Worm (Caenorhabditis elegans) whole organism, young adult: Measurements from ENCODE around the gene F13H8.3.

Experiments
- B0019.2 ChIP-seq: fragments of 200-800 bp; sonication (Bioruptor generic); conservative IDR thresholded peaks from 2 replicates; pipeline ENCODE4 v1.3.6; 2022; ENCODE audit warnings: missing genetic modification reagents, missing genetic modification characterization, missing compliant biosample characterization
- B0035.1 ChIP-seq: sonication (generic microtip); optimal IDR thresholded peaks from 2 replicates; lab custom pipeline; 2016; ENCODE audit warnings: missing genetic modification characterization, mild to moderate bottlenecking, missing compliant biosample characterization, missing genotype, missing genetic modification reagents
- B0261.1 ChIP-seq: sonication (generic microtip); optimal IDR thresholded peaks from 2 replicates; lab custom pipeline; 2016; ENCODE audit warnings: mild to moderate bottlenecking, missing genetic modification characterization, moderate library complexity, missing compliant biosample characterization
- C06A6.2 ChIP-seq: fragments of 200-800 bp; sonication (Bioruptor generic); conservative IDR thresholded peaks from 2 replicates; pipeline ENCODE4 v1.3.6; 2022; ENCODE audit warnings: missing genetic modification characterization, missing compliant biosample characterization
- D2030.7 ChIP-seq: fragments of 200-800 bp; sonication (Bioruptor generic); IDR thresholded peaks from 2 replicates; pipeline ENCODE4 v1.3.6; 2022; ENCODE audit warnings: missing genetic modification reagents, missing genetic modification characterization, missing compliant biosample characterization
- F22D6.2 ChIP-seq: sonication (generic microtip); optimal IDR thresholded peaks from 2 replicates; lab custom pipeline; 2016; ENCODE audit warnings: mild to moderate bottlenecking, missing genetic modification characterization, missing compliant biosample characterization
- F37B4.10 ChIP-seq: fragments of 200-800 bp; sonication (Bioruptor generic); IDR thresholded peaks from 2 replicates; pipeline ENCODE4 v1.3.6; 2022; ENCODE audit warnings: missing genetic modification characterization, missing compliant biosample characterization
- F55B11.4 ChIP-seq: sonication (generic microtip); optimal IDR thresholded peaks from 2 replicates; lab custom pipeline; 2016; ENCODE audit warnings: missing compliant biosample characterization, missing genetic modification characterization, borderline replicate concordance; ENCODE audit not compliant: insufficient read depth
- K12H6.12 ChIP-seq: fragments of 200-800 bp; sonication (Bioruptor generic); optimal IDR thresholded peaks from 2 replicates; lab custom pipeline; 2018; ENCODE audit warnings: mild to moderate bottlenecking, missing genetic modification characterization, missing compliant biosample characterization
- T26A5.8 ChIP-seq: sonication (generic microtip); optimal IDR thresholded peaks from 2 replicates; lab custom pipeline; 2016; ENCODE audit warnings: missing genetic modification characterization, missing compliant biosample characterization
- Y67H2A.10 ChIP-seq: fragments of 200-800 bp; sonication (Bioruptor generic); conservative IDR thresholded peaks from 2 replicates; pipeline ENCODE4 v1.3.6; 2022; ENCODE audit warnings: missing genetic modification reagents, missing genetic modification characterization, missing compliant biosample characterization
- ZK185.1 ChIP-seq: sonication (generic microtip); optimal IDR thresholded peaks from 2 replicates; lab custom pipeline; 2016; ENCODE audit warnings: mild to moderate bottlenecking, missing genetic modification characterization, missing compliant biosample characterization; ENCODE audit not compliant: poor library complexity, severe bottlenecking
- akir-1 ChIP-seq: fragments of 200-800 bp; sonication (Bioruptor generic); optimal IDR thresholded peaks from 2 replicates; lab custom pipeline; 2018; ENCODE audit warnings: mild to moderate bottlenecking, missing genetic modification characterization, moderate library complexity, missing compliant biosample characterization
- aptf-3 ChIP-seq: fragments of 200-800 bp; sonication (Bioruptor generic); IDR thresholded peaks from 2 replicates; pipeline ENCODE4 v1.3.6; 2022; ENCODE audit warnings: missing genetic modification characterization, missing compliant biosample characterization
- athp-1 ChIP-seq: sonication (generic microtip); optimal IDR thresholded peaks from 2 replicates; lab custom pipeline; 2017; ENCODE audit warnings: mild to moderate bottlenecking, missing genetic modification characterization, missing compliant biosample characterization
- attf-3 ChIP-seq: fragments of 200-800 bp; sonication (Bioruptor generic); conservative IDR thresholded peaks from 2 replicates; pipeline ENCODE4 v1.3.6; 2022; ENCODE audit warnings: missing genetic modification reagents, missing genetic modification characterization, missing compliant biosample characterization
- bed-1 ChIP-seq: fragments of 200-800 bp; sonication (Bioruptor generic); IDR thresholded peaks from 2 replicates; pipeline ENCODE4 v1.3.6; 2022; ENCODE audit warnings: missing genetic modification reagents, missing genetic modification characterization, missing compliant biosample characterization
- ccch-3 ChIP-seq: fragments of 200-800 bp; sonication (Bioruptor generic); optimal IDR thresholded peaks from 2 replicates; lab custom pipeline; 2018; ENCODE audit warnings: mild to moderate bottlenecking, missing genetic modification characterization, missing compliant biosample characterization
- ceh-100 ChIP-seq: fragments of 200-800 bp; sonication (Bioruptor generic); IDR thresholded peaks from 2 replicates; pipeline ENCODE4 v1.3.6; 2022; ENCODE audit warnings: missing genetic modification reagents, missing genetic modification characterization, missing compliant biosample characterization
- chd-7 ChIP-seq: sonication (generic microtip); optimal IDR thresholded peaks from 2 replicates; lab custom pipeline; 2016; ENCODE audit warnings: mild to moderate bottlenecking, missing genetic modification characterization, moderate library complexity, missing compliant biosample characterization
- dpff-1 ChIP-seq: sonication (generic microtip); optimal IDR thresholded peaks from 2 replicates; lab custom pipeline; 2017; ENCODE audit warnings: mild to moderate bottlenecking, missing genetic modification characterization, missing compliant biosample characterization
- efl-1 ChIP-seq: fragments of 150-350 bp; optimal IDR thresholded peaks from 2 replicates; lab custom pipeline; 2014; ENCODE audit warnings: missing biosample characterization, missing genetic modification reagents, missing genetic modification characterization
- egl-18 ChIP-seq: fragments of 200-800 bp; sonication (Bioruptor generic); IDR thresholded peaks from 2 replicates; pipeline ENCODE4 v1.3.6; 2022; ENCODE audit warnings: missing genetic modification reagents, missing genetic modification characterization, missing compliant biosample characterization
- ets-4 ChIP-seq: fragments of 200-800 bp; sonication (Bioruptor generic); optimal IDR thresholded peaks from 2 replicates; lab custom pipeline; 2018; ENCODE audit warnings: mild to moderate bottlenecking, missing genetic modification characterization, missing compliant biosample characterization
- hmg-20 ChIP-seq: fragments of 200-800 bp; sonication (Bioruptor generic); IDR thresholded peaks from 2 replicates; pipeline ENCODE4 v1.3.6; 2022; ENCODE audit warnings: missing genetic modification reagents, missing genetic modification characterization, missing compliant biosample characterization
- let-526 ChIP-seq: fragments of 200-800 bp; sonication (Bioruptor generic); IDR thresholded peaks from 2 replicates; pipeline ENCODE4 v1.3.6; 2022; ENCODE audit warnings: missing genetic modification reagents, missing genetic modification characterization, missing compliant biosample characterization
- let-607 ChIP-seq, 2 experiments: fragments of 200-800 bp in 1 of 2; sonication (Bioruptor generic) in 1 of 2; sonication (generic microtip) in 1 of 2; optimal IDR thresholded peaks; 2 replicates each; lab custom pipeline; 2016 to 2018; ENCODE audit warnings: mild to moderate bottlenecking in 2 of 2, missing compliant biosample characterization in 2 of 2, missing genetic modification characterization in 2 of 2, moderate library complexity in 2 of 2, missing genotype in 1 of 2
- lir-1 ChIP-seq: fragments of 200-800 bp; sonication (Bioruptor generic); conservative IDR thresholded peaks from 2 replicates; pipeline ENCODE4 v1.3.6; 2022; ENCODE audit warnings: missing genetic modification reagents, missing genetic modification characterization, missing compliant biosample characterization
- lsl-1 ChIP-seq: fragments of 200-800 bp; sonication (Bioruptor generic); optimal IDR thresholded peaks from 2 replicates; lab custom pipeline; 2018; ENCODE audit warnings: mild to moderate bottlenecking, missing genetic modification characterization, moderate library complexity, missing compliant biosample characterization
- lsy-27 ChIP-seq: sonication (generic microtip); optimal IDR thresholded peaks from 2 replicates; lab custom pipeline; 2017; ENCODE audit warnings: missing genetic modification characterization, mild to moderate bottlenecking, missing compliant biosample characterization, antibody characterized with exemption, missing genotype, borderline replicate concordance; ENCODE audit not compliant: insufficient read depth
- madf-3 ChIP-seq: fragments of 200-800 bp; sonication (Bioruptor generic); IDR thresholded peaks from 2 replicates; pipeline ENCODE4 v1.3.6; 2022; ENCODE audit warnings: missing genetic modification reagents, missing genetic modification characterization, missing compliant biosample characterization
- madf-8 ChIP-seq: fragments of 200-800 bp; sonication (Bioruptor generic); conservative IDR thresholded peaks from 2 replicates; pipeline ENCODE4 v1.3.6; 2022; ENCODE audit warnings: missing genetic modification reagents, missing genetic modification characterization, missing compliant biosample characterization
- mcd-1 ChIP-seq: fragments of 200-800 bp; sonication (Bioruptor generic); IDR thresholded peaks from 2 replicates; pipeline ENCODE4 v1.3.6; 2022; ENCODE audit warnings: missing genetic modification reagents, missing genetic modification characterization, missing compliant biosample characterization
- mxl-1 ChIP-seq: sonication (generic microtip); optimal IDR thresholded peaks from 2 replicates; lab custom pipeline; 2016; ENCODE audit warnings: missing genetic modification characterization, missing compliant biosample characterization
- nfyb-1 ChIP-seq: fragments of 200-800 bp; sonication (Bioruptor generic); IDR thresholded peaks from 2 replicates; pipeline ENCODE4 v1.3.6; 2022; ENCODE audit warnings: missing genetic modification reagents, missing genetic modification characterization, missing compliant biosample characterization
- nhr-120 ChIP-seq: fragments of 200-800 bp; sonication (Bioruptor generic); IDR thresholded peaks from 2 replicates; pipeline ENCODE4 v1.3.6; 2022; ENCODE audit warnings: missing genetic modification characterization, missing compliant biosample characterization
- rcor-1 ChIP-seq: fragments of 200-800 bp; sonication (Bioruptor generic); IDR thresholded peaks from 2 replicates; pipeline ENCODE4 v1.3.6; 2022; ENCODE audit warnings: missing genetic modification reagents, missing genetic modification characterization, missing compliant biosample characterization
- rec-8 ChIP-seq, 2 experiments: sonication (generic microtip); optimal IDR thresholded peaks; 2 replicates each; lab custom pipeline; 2016; ENCODE audit warnings: mild to moderate bottlenecking in 2 of 2, missing genetic modification characterization in 2 of 2, missing genetic modification reagents in 2 of 2, missing genotype in 2 of 2, missing biosample characterization in 1 of 2, missing compliant biosample characterization in 1 of 2, moderate library complexity in 1 of 2
- repo-1 ChIP-seq: sonication (generic microtip); optimal IDR thresholded peaks from 2 replicates; lab custom pipeline; 2017; ENCODE audit warnings: mild to moderate bottlenecking, missing genetic modification characterization, missing compliant biosample characterization
- snpc-4 ChIP-seq, 5 experiments: fragments of 150-350 bp in 1 of 5; sonication (generic microtip) in 4 of 5; optimal IDR thresholded peaks; 2 replicates each; lab custom pipeline; 2014 to 2018; ENCODE audit warnings: missing genetic modification characterization in 5 of 5, missing biosample characterization in 3 of 5, antibody characterized with exemption in 2 of 5, mild to moderate bottlenecking in 2 of 5, missing compliant biosample characterization in 2 of 5, missing genotype in 2 of 5, moderate library complexity in 2 of 5, missing genetic modification reagents in 1 of 5
- somi-1 ChIP-seq: fragments of 200-800 bp; sonication (Bioruptor generic); optimal IDR thresholded peaks from 2 replicates; lab custom pipeline; 2018; ENCODE audit warnings: mild to moderate bottlenecking, missing genetic modification characterization, missing compliant biosample characterization
- tbp1 ChIP-seq: fragments of 200-800 bp; sonication (Bioruptor generic); optimal IDR thresholded peaks from 2 replicates; lab custom pipeline; 2018; ENCODE audit warnings: mild to moderate bottlenecking, missing genetic modification characterization, missing compliant biosample characterization
- unc-130 ChIP-seq: sonication (generic microtip); optimal IDR thresholded peaks from 2 replicates; lab custom pipeline; 2016; ENCODE audit warnings: missing genetic modification reagents, missing genetic modification characterization, missing compliant biosample characterization
- ztf-18 ChIP-seq: sonication (generic microtip); optimal IDR thresholded peaks from 2 replicates; lab custom pipeline; 2016; ENCODE audit warnings: missing genotype, mild to moderate bottlenecking, missing genetic modification characterization, missing compliant biosample characterization
- ztf-25 ChIP-seq: fragments of 200-800 bp; sonication (Bioruptor generic); IDR thresholded peaks from 2 replicates; pipeline ENCODE4 v1.3.6; 2022; ENCODE audit warnings: missing genetic modification reagents, missing genetic modification characterization, missing compliant biosample characterization
- ztf-26 ChIP-seq: sonication (generic microtip); optimal IDR thresholded peaks from 2 replicates; lab custom pipeline; 2017; ENCODE audit warnings: missing genetic modification characterization, missing compliant biosample characterization
- ztf-3 ChIP-seq: fragments of 200-800 bp; sonication (Bioruptor generic); optimal IDR thresholded peaks from 2 replicates; lab custom pipeline; 2018; ENCODE audit warnings: mild to moderate bottlenecking, missing genetic modification characterization, missing compliant biosample characterization

The F13H8.3 gene

DNA sequence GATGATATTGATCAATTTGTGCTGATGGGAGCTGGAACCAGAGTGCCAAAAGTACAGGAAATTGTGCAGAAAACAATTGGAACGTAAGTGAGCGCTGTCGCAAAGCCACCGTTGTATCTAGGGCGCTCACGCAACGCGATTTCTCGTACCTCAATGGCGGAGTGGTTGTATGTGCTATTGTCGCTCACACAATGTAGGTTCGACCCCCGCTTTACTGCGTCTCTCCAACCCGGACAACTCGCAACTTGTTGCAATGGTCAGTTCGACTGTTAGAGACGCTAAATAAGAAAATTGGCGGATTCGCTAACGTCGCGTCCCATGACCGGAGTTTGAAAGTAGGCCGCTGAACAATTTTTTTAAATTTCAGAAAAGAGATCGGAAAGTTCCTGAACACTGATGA lies 15.3 kb upstream of the F13H8.3 start (continued):
- TF ChIP-seq athp-1 (tag; lab: Kevin White, UChicago): peak; percentile 61
- TF ChIP-seq B0019.2 (GFP tag; lab: Robert Waterston, UW): peak; percentile 36; the same call in 1 of the 2 replicates
- TF ChIP-seq snpc-4 (GFP tag; optimal IDR thresholded peaks at IDR 0.05; lab: Kevin White, UChicago): no peak
- peak in 3 of 4 experiments; percentile 25 to 52 (median 44) for TF ChIP-seq snpc-4 (tag; optimal IDR thresholded peaks at IDR 0.05; lab: Kevin White, UChicago)
- TF ChIP-seq F37B4.10 (GFP tag; lab: Robert Waterston, UW): no peak
- no peak for TF ChIP-seq egl-18
- no peak for TF ChIP-seq lir-1 (GFP tag; lab: Robert Waterston, UW)
- peak; percentile 50 for TF ChIP-seq chd-7 (tag; lab: Kevin White, UChicago)
- no peak for TF ChIP-seq madf-3 (GFP tag; lab: Robert Waterston, UW)
- peak; percentile 1 for TF ChIP-seq unc-130 (GFP tag; lab: Kevin White, UChicago)
- TF ChIP-seq K12H6.12 (tag; lab: Kevin White, UChicago): no peak
- no peak for TF ChIP-seq ztf-25 (GFP tag; lab: Robert Waterston, UW)
- no peak for TF ChIP-seq ztf-3 (GFP tag; lab: Kevin White, UChicago)
- no peak for TF ChIP-seq akir-1
- no peak for TF ChIP-seq F55B11.4
- TF ChIP-seq aptf-3 (GFP tag; lab: Robert Waterston, UW): no peak
- TF ChIP-seq tbp1 (GFP tag; lab: Kevin White, UChicago): peak; percentile 92
- TF ChIP-seq F22D6.2: no peak
- TF ChIP-seq dpff-1 (tag; lab: Kevin White, UChicago): no peak
- peak; percentile 63 for TF ChIP-seq nfyb-1 (GFP tag; lab: Robert Waterston, UW)
- no peak for TF ChIP-seq T26A5.8
- no peak for TF ChIP-seq bed-1 (GFP tag; lab: Robert Waterston, UW)
- TF ChIP-seq ztf-26 (tag; lab: Kevin White, UChicago): peak; percentile 58
- TF ChIP-seq ztf-18 (tag; lab: Kevin White, UChicago): peak; percentile 68
- TF ChIP-seq somi-1 (GFP tag; lab: Kevin White, UChicago): no peak
- no peak for TF ChIP-seq nhr-120 (GFP tag; lab: Robert Waterston, UW)
- peak; percentile 47 to 49 for TF ChIP-seq rec-8 (tag; optimal IDR thresholded peaks at IDR 0.05; lab: Kevin White, UChicago)
- no peak for TF ChIP-seq Y67H2A.10 (GFP tag; lab: Robert Waterston, UW)
- TF ChIP-seq ccch-3 (GFP tag; lab: Kevin White, UChicago): no peak
- TF ChIP-seq ZK185.1 (tag; lab: Kevin White, UChicago): peak; percentile 76
- TF ChIP-seq lsl-1 (GFP tag; lab: Kevin White, UChicago): peak; percentile 43
- no peak for TF ChIP-seq lsy-27
- peak; percentile 46; the same call in 1 of the 2 replicates for TF ChIP-seq ceh-100
- no peak for TF ChIP-seq ets-4 (GFP tag; lab: Kevin White, UChicago)
- peak; percentile 80 for TF ChIP-seq B0261.1 (tag; lab: Kevin White, UChicago)
- peak; percentile 71 for TF ChIP-seq repo-1 (tag; lab: Kevin White, UChicago)
- no peak for TF ChIP-seq efl-1 (GFP tag; lab: Kevin White, UChicago)
- TF ChIP-seq C06A6.2: 0 out of 2 replicates have a peak, but pooled peaks have one; percentile 20
- peak; percentile 51; the same call in 1 of the 2 replicates for TF ChIP-seq rcor-1
- no peak for TF ChIP-seq B0035.1 (tag; lab: Kevin White, UChicago)
- TF ChIP-seq let-607 (tag; optimal IDR thresholded peaks at IDR 0.05; lab: Kevin White, UChicago): peak in 1 of 2 experiments; percentile 14
- 0 out of 2 replicates have a peak, but pooled peaks have one; percentile 3 for TF ChIP-seq madf-8 (GFP tag; lab: Robert Waterston, UW)
- no peak for TF ChIP-seq let-526 (GFP tag; lab: Robert Waterston, UW)
- TF ChIP-seq mxl-1 (tag; lab: Kevin White, UChicago): no peak
- no peak for TF ChIP-seq attf-3
- TF ChIP-seq hmg-20 (GFP tag; lab: Robert Waterston, UW): no peak
- TF ChIP-seq mcd-1 (GFP tag; lab: Robert Waterston, UW): peak; percentile 54; the same call in 1 of the 2 replicates
- peak; percentile 41; the same call in 1 of the 2 replicates for TF ChIP-seq D2030.7 (GFP tag; lab: Robert Waterston, UW)
